Worm (Caenorhabditis elegans) whole organism, L4 larva: Measurements from ENCODE around the gene T12B5.15.

Experiments
- D1046.2 ChIP-seq: fragments of 200-800 bp; sonication (Bioruptor generic); IDR thresholded peaks from 2 replicates; pipeline ENCODE4 v1.3.6; 2022; ENCODE audit warnings: missing genetic modification characterization, missing compliant biosample characterization
- F37D6.2 ChIP-seq: sonication (generic microtip); optimal IDR thresholded peaks from 2 replicates; lab custom pipeline; 2016; ENCODE audit warnings: mild to moderate bottlenecking, missing genetic modification characterization, missing compliant biosample characterization
- T20F7.1 ChIP-seq: fragments of 200-800 bp; sonication (Bioruptor generic); optimal IDR thresholded peaks from 2 replicates; lab custom pipeline; 2018; ENCODE audit warnings: mild to moderate bottlenecking, missing genetic modification characterization, missing compliant biosample characterization
- T26A8.4 ChIP-seq: fragments of 200-800 bp; sonication (Bioruptor generic); IDR thresholded peaks from 2 replicates; pipeline ENCODE4 v1.3.6; 2022; ENCODE audit warnings: missing genetic modification characterization, missing compliant biosample characterization
- ZK546.5 ChIP-seq, 2 experiments: sonication (generic microtip); optimal IDR thresholded peaks; 2 replicates each; lab custom pipeline; 2017; ENCODE audit warnings: missing biosample characterization in 2 of 2, missing genetic modification characterization in 2 of 2
- ceh-28 ChIP-seq: fragments of 150-350 bp; optimal IDR thresholded peaks from 2 replicates; lab custom pipeline; 2014; ENCODE audit warnings: missing biosample characterization, missing genetic modification reagents, missing genetic modification characterization
- ceh-32 ChIP-seq: sonication (generic microtip); optimal IDR thresholded peaks from 2 replicates; lab custom pipeline; 2016; ENCODE audit warnings: mild to moderate bottlenecking, missing genetic modification characterization, missing compliant biosample characterization; ENCODE audit not compliant: poor library complexity
- ces-1 ChIP-seq: fragments of 150-350 bp; sonication (generic microtip); optimal IDR thresholded peaks from 4 replicates; lab custom pipeline; 2014; ENCODE audit warnings: missing biosample characterization, missing genetic modification reagents, missing genetic modification characterization
- ctbp-1 ChIP-seq: fragments of 200-800 bp; sonication (Bioruptor generic); IDR thresholded peaks from 2 replicates; pipeline ENCODE4 v1.3.6; 2022; ENCODE audit warnings: missing genetic modification reagents, missing genetic modification characterization, missing compliant biosample characterization
- daf-8 ChIP-seq: fragments of 200-800 bp; sonication (Bioruptor generic); IDR thresholded peaks from 2 replicates; pipeline ENCODE4 v1.3.6; 2022; ENCODE audit warnings: missing genetic modification characterization, missing compliant biosample characterization
- duxl-1 ChIP-seq: sonication (generic microtip); optimal IDR thresholded peaks from 2 replicates; lab custom pipeline; 2016; ENCODE audit warnings: mild to moderate bottlenecking, missing genetic modification characterization, moderate library complexity, missing compliant biosample characterization; ENCODE audit not compliant: poor library complexity
- dve-1 ChIP-seq: sonication (generic microtip); optimal IDR thresholded peaks from 2 replicates; lab custom pipeline; 2017; ENCODE audit warnings: antibody characterized with exemption, mild to moderate bottlenecking, missing genetic modification characterization, missing compliant biosample characterization; ENCODE audit not compliant: insufficient read depth
- egl-43 ChIP-seq: fragments of 200-800 bp; sonication (Bioruptor generic); IDR thresholded peaks from 2 replicates; pipeline ENCODE4 v1.3.6; 2022; ENCODE audit warnings: missing genetic modification reagents, missing genetic modification characterization, missing compliant biosample characterization
- fkh-10 ChIP-seq: fragments of 150-350 bp; optimal IDR thresholded peaks from 2 replicates; lab custom pipeline; 2014; ENCODE audit warnings: missing biosample characterization, missing genetic modification reagents, missing genetic modification characterization
- fos-1 ChIP-seq: fragments of 150-350 bp; optimal IDR thresholded peaks from 2 replicates; lab custom pipeline; 2014; ENCODE audit warnings: missing biosample characterization, missing genetic modification characterization
- hif-1 ChIP-seq, 2 experiments: sonication (generic microtip); optimal IDR thresholded peaks; 2 replicates each; lab custom pipeline; 2016 to 2017; ENCODE audit warnings: missing compliant biosample characterization in 2 of 2, missing genetic modification characterization in 2 of 2, missing genetic modification reagents in 2 of 2, missing genotype in 2 of 2, mild to moderate bottlenecking in 1 of 2
- hmg-1.1 ChIP-seq: fragments of 200-800 bp; sonication (Bioruptor generic); IDR thresholded peaks from 2 replicates; pipeline ENCODE4 v1.3.6; 2022; ENCODE audit warnings: missing genetic modification reagents, missing genetic modification characterization, missing compliant biosample characterization
- lin-1 ChIP-seq: fragments of 200-800 bp; sonication (Bioruptor generic); IDR thresholded peaks from 2 replicates; pipeline ENCODE4 v1.3.6; 2022; ENCODE audit warnings: missing genetic modification reagents, missing genetic modification characterization, missing compliant biosample characterization
- lin-13 ChIP-seq: fragments of 150-350 bp; optimal IDR thresholded peaks from 2 replicates; lab custom pipeline; 2014; ENCODE audit warnings: missing biosample characterization, missing genetic modification reagents, missing genetic modification characterization
- lin-15B ChIP-seq: fragments of 150-350 bp; sonication (generic microtip); optimal IDR thresholded peaks from 3 replicates; lab custom pipeline; 2014; ENCODE audit warnings: missing biosample characterization, missing genetic modification characterization
- lin-29 ChIP-seq: fragments of 200-800 bp; sonication (Bioruptor generic); IDR thresholded peaks from 2 replicates; pipeline ENCODE4 v1.3.6; 2022; ENCODE audit warnings: missing genetic modification reagents, missing genetic modification characterization, missing compliant biosample characterization
- lin-39 ChIP-seq: fragments of 150-350 bp; optimal IDR thresholded peaks from 2 replicates; lab custom pipeline; 2014; ENCODE audit warnings: missing biosample characterization, missing genetic modification reagents, missing genetic modification characterization
- madf-5 ChIP-seq, 2 experiments: fragments of 200-800 bp; sonication (Bioruptor generic); IDR thresholded peaks; 2 replicates each; pipeline ENCODE4 v1.3.6; 2022; ENCODE audit warnings: missing compliant biosample characterization in 2 of 2, missing genetic modification characterization in 2 of 2
- madf-9 ChIP-seq: fragments of 200-800 bp; sonication (Bioruptor generic); conservative IDR thresholded peaks from 2 replicates; pipeline ENCODE4 v1.3.6; 2022; ENCODE audit warnings: missing genetic modification reagents, missing genetic modification characterization, missing compliant biosample characterization
- nhr-10 ChIP-seq: fragments of 150-350 bp; optimal IDR thresholded peaks from 2 replicates; lab custom pipeline; 2014; ENCODE audit warnings: missing biosample characterization, missing genetic modification characterization
- nhr-11 ChIP-seq: fragments of 150-350 bp; optimal IDR thresholded peaks from 2 replicates; lab custom pipeline; 2014; ENCODE audit warnings: missing biosample characterization, missing genetic modification characterization
- nhr-28 ChIP-seq: fragments of 150-350 bp; optimal IDR thresholded peaks from 2 replicates; lab custom pipeline; 2014; ENCODE audit warnings: missing biosample characterization, missing genetic modification characterization
- nhr-48 ChIP-seq: sonication (generic microtip); optimal IDR thresholded peaks from 2 replicates; lab custom pipeline; 2016; ENCODE audit warnings: mild to moderate bottlenecking, missing genetic modification characterization, missing compliant biosample characterization
- nhr-6 ChIP-seq: fragments of 150-350 bp; optimal IDR thresholded peaks from 2 replicates; lab custom pipeline; 2014; ENCODE audit warnings: missing biosample characterization, missing genetic modification characterization
- pha-4 ChIP-seq, 2 experiments: fragments of 150-350 bp in 1 of 2; fragments of 200-800 bp in 1 of 2; sonication (Bioruptor generic) in 1 of 2; IDR thresholded peaks in 1 of 2; optimal IDR thresholded peaks in 1 of 2; 2 replicates each; pipeline versions ENCODE4 v1.3.6 to Lab custom; 2014 to 2022; ENCODE audit warnings: missing genetic modification characterization in 2 of 2, missing genetic modification reagents in 2 of 2, missing biosample characterization in 1 of 2, missing compliant biosample characterization in 1 of 2
- set-16 ChIP-seq: fragments of 200-800 bp; sonication (Bioruptor generic); IDR thresholded peaks from 2 replicates; pipeline ENCODE4 v1.3.6; 2022; ENCODE audit warnings: missing genetic modification reagents, missing genetic modification characterization, missing compliant biosample characterization
- snpc-1.2 ChIP-seq: fragments of 200-800 bp; sonication (Bioruptor generic); IDR thresholded peaks from 2 replicates; pipeline ENCODE4 v1.3.6; 2022; ENCODE audit warnings: missing genetic modification reagents, missing genetic modification characterization, missing compliant biosample characterization
- snpc-4 ChIP-seq: fragments of 150-350 bp; optimal IDR thresholded peaks from 2 replicates; lab custom pipeline; 2014; ENCODE audit warnings: missing biosample characterization, missing genetic modification characterization
- spr-3 ChIP-seq: fragments of 200-800 bp; sonication (Bioruptor generic); optimal IDR thresholded peaks from 2 replicates; lab custom pipeline; 2018; ENCODE audit warnings: mild to moderate bottlenecking, missing genetic modification characterization, missing compliant biosample characterization
- tag-97 ChIP-seq: fragments of 200-800 bp; sonication (Bioruptor generic); IDR thresholded peaks from 2 replicates; pipeline ENCODE4 v1.3.6; 2022; ENCODE audit warnings: missing genetic modification characterization, missing compliant biosample characterization
- unc-62 ChIP-seq, 3 experiments: fragments of 150-350 bp in 1 of 3; sonication (generic microtip); optimal IDR thresholded peaks in 2 of 3; peaks in 1 of 3; 1 replicate in 1 of 3; 2 replicates in 2 of 3; lab custom pipeline; 2014 to 2017; ENCODE audit warnings: missing biosample characterization in 3 of 3, missing genetic modification characterization in 3 of 3, missing genetic modification reagents in 3 of 3, missing genotype in 1 of 3
- vab-7 ChIP-seq: fragments of 200-800 bp; sonication (Bioruptor generic); IDR thresholded peaks from 2 replicates; pipeline ENCODE4 v1.3.6; 2022; ENCODE audit warnings: missing genetic modification reagents, missing genetic modification characterization, missing compliant biosample characterization
- zfp-2 ChIP-seq: sonication (generic microtip); optimal IDR thresholded peaks from 2 replicates; lab custom pipeline; 2016; ENCODE audit warnings: mild to moderate bottlenecking, missing genetic modification characterization, missing compliant biosample characterization
- zfp-3 ChIP-seq: fragments of 200-800 bp; sonication (Bioruptor generic); conservative IDR thresholded peaks from 2 replicates; pipeline ENCODE4 v1.3.6; 2022; ENCODE audit warnings: missing genetic modification reagents, missing genetic modification characterization, missing compliant biosample characterization
- zip-2 ChIP-seq: fragments of 150-350 bp; optimal IDR thresholded peaks from 2 replicates; lab custom pipeline; 2014; ENCODE audit warnings: missing biosample characterization, missing genetic modification characterization
- ztf-7 ChIP-seq: fragments of 150-350 bp; optimal IDR thresholded peaks from 2 replicates; lab custom pipeline; 2014; ENCODE audit warnings: missing biosample characterization, missing genetic modification characterization

T12B5.15 gene

DNA sequence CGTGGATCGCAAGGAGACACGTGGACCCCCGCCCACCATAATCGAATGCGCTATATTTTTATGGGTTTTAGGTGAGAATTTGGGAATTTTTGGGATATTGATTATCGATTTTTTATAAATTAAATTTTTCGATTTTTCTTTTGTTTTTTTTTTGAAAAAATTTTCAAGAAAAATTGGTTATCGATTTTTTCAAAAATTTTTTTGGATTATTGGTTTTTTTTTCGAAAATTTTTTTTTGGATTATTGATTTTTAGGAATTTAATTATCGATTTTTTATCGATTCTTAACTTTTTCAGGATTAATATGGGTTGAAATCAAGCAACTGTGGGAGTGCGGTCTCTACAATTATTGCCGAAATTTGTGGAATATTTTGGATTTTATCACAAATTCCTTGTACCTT lies 42.1 kb upstream of the T12B5.15 start:
- TF ChIP-seq ceh-28 (peak; percentile 79), set-16 (GFP tag; lab: Robert Waterston, UW) (no peak), unc-62 (GFP tag; optimal IDR thresholded peaks at IDR 0.05 in 1 of 2; lab: Kevin White, UChicago) (peak in 1 of 2 experiments; percentile 35), unc-62 (tag; optimal IDR thresholded peaks at IDR 0.05; lab: Kevin White, UChicago) (no peak)
- TF ChIP-seq, all 104 proteins: peak for 2

DNA sequence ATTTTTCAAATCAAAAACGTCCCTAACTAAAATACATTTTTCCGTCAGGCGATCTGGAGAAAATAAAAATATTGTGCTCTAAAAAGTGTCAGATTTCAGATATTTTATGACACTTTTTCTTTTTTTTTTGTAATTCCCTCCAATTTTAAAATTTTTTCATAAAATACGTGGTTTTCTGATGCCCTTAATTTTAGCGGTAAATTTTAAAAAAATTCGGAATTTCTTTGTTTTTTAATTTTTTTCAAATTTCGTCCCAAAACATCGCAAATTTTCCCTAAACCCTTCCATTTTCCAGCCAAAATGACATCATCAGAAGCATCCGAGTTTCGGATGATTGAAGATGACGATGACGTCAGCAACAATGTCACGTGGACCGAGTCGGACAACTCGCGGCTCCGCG lies 37.1 kb upstream of the T12B5.15 start, which contains the start of gene trp-2:
trp-2 (plus strand) TSS at position 301 of the 400 bp plus-strand sequence.
- TF ChIP-seq nhr-48 (tag; lab: Kevin White, UChicago) (no peak), unc-62 (GFP tag; optimal IDR thresholded peaks at IDR 0.05 in 1 of 2; lab: Kevin White, UChicago) (no peak), unc-62 (tag; optimal IDR thresholded peaks at IDR 0.05; lab: Kevin White, UChicago) (no peak), vab-7 (GFP tag; lab: Robert Waterston, UW) (no peak), zfp-3 (no peak), madf-9 (GFP tag; lab: Robert Waterston, UW) (no peak), T26A8.4 (GFP tag; lab: Robert Waterston, UW) (no peak), hmg-1.1 (GFP tag; lab: Robert Waterston, UW) (no peak), lin-13 (GFP tag; lab: Kevin White, UChicago) (no peak), ztf-7 (tag; lab: Kevin White, UChicago) (no peak), lin-39 (tag; lab: Kevin White, UChicago) (no peak), nhr-6 (tag; lab: Kevin White, UChicago) (no peak), madf-5 (GFP tag; IDR thresholded peaks at IDR 0.05; lab: Robert Waterston, UW) (no peak)

DNA sequence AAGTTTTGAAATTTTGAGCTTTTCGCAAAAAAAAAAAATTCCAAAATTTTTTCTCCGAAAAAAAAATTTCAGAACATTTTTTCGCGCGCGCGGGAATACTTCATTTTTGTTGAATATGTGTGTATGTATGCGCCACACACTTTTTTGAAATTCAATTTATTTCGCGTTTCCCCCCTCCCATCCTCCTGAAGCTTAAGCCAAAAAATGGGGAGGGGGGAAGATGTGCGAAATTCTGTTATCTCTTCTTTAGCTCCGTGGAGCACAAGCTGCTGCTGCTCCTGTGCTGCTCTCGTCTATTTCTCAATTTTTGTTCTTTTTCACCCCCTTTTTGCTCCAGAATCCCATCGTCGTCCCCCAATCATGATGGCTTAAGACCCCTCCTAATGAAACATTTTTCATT lies 35.1 kb upstream of the T12B5.15 start:
- TF ChIP-seq fkh-10 (peak; percentile 42), F37D6.2 (tag; lab: Kevin White, UChicago) (no peak), ctbp-1 (GFP tag; lab: Robert Waterston, UW) (peak; percentile 32; the same call in 1 of the 2 replicates), ces-1 (GFP tag; lab: Kevin White, UChicago) (peak; percentile 68)

DNA sequence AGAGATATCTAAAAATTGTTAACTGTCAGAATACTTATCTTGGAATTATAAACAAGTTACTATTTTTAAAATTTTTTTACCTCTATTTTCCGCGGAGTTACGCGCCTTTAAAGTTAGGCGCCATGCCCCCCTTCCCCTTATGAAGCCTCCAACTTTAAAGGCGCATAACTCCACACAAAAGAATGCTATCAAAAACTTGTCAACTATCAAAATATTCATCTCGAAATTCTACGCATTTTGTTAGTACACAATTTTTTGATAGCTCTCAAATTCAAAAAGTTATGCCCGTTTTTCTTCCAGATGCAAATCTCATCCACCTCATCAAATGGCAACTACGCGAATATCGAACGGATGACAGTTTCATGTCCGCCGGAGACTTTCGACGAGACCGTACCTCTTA lies 28.5 kb upstream of the T12B5.15 start, which contains the start of gene tbc-10:
tbc-10 (plus strand) TSS at position 301 of the 400 bp plus-strand sequence.
- TF ChIP-seq lin-29 (GFP tag; lab: Robert Waterston, UW) (no peak), ces-1 (GFP tag; lab: Kevin White, UChicago) (no peak), ztf-7 (tag; lab: Kevin White, UChicago) (no peak), nhr-10 (no peak), lin-1 (GFP tag; lab: Robert Waterston, UW) (no peak), hif-1 (tag; optimal IDR thresholded peaks at IDR 0.05; lab: Kevin White, UChicago) (no peak), T20F7.1 (no peak), nhr-28 (no peak), D1046.2 (GFP tag; lab: Robert Waterston, UW) (no peak)

DNA sequence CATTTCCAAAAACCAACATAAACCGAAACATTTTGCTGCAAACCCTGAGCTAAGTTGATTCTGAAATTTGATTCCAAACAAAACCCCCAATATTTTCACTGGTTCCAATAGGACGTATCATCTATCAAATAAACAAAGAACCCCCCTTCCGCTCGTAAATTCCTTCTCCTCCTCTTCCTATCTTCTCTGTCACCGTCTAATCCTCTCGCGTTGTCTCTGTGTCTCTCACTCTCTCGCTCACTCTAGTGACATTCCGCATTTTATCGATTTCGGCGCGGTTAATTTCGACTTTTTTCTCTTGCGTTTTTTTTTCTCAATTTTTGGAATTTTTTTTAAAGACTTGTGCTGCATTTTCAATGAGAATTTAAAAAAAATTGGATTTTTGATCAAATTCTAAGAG lies 27.5 kb upstream of the T12B5.15 start:
- TF ChIP-seq spr-3 (GFP tag; lab: Kevin White, UChicago) (no peak), fkh-10 (no peak), zfp-2 (tag; lab: Kevin White, UChicago) (no peak), pha-4 (GFP tag; IDR thresholded peaks at IDR 0.05; lab: Robert Waterston, UW) (no peak), pha-4 (tag; optimal IDR thresholded peaks at IDR 0.05; lab: Kevin White, UChicago) (no peak), unc-62 (GFP tag; optimal IDR thresholded peaks at IDR 0.05 in 1 of 2; lab: Kevin White, UChicago) (peak in 1 of 2 experiments; percentile 33), unc-62 (tag; optimal IDR thresholded peaks at IDR 0.05; lab: Kevin White, UChicago) (no peak), nhr-11 (no peak), lin-15B (no peak), lin-13 (GFP tag; lab: Kevin White, UChicago) (peak; percentile 18), tag-97 (no peak), lin-29 (GFP tag; lab: Robert Waterston, UW) (no peak), daf-8 (GFP tag; lab: Robert Waterston, UW) (no peak), ceh-32 (tag; lab: Kevin White, UChicago) (no peak), duxl-1 (peak; percentile 55), snpc-1.2 (GFP tag; lab: Robert Waterston, UW) (no peak), snpc-4 (no peak), dve-1 (tag; lab: Kevin White, UChicago) (peak; percentile 19), nhr-6 (tag; lab: Kevin White, UChicago) (peak; percentile 17), nhr-10 (no peak), zip-2 (tag; lab: Kevin White, UChicago) (no peak), hif-1 (tag; optimal IDR thresholded peaks at IDR 0.05; lab: Kevin White, UChicago) (no peak), ztf-7 (tag; lab: Kevin White, UChicago) (no peak), egl-43 (no peak), ZK546.5 (tag; optimal IDR thresholded peaks at IDR 0.05; lab: Kevin White, UChicago) (no peak), set-16 (GFP tag; lab: Robert Waterston, UW) (no peak), fos-1 (no peak)
